Worm (Caenorhabditis elegans) whole organism, late embryonic: ENCODE data around the gene wrb-1.

Experiments used
- ceh-31 ChIP-seq: sonication (generic microtip); optimal IDR thresholded peaks from 2 replicates; lab custom pipeline; 2016; ENCODE audit warnings: missing genetic modification characterization, missing compliant biosample characterization
- elt-2 ChIP-seq: sonication (generic microtip); optimal IDR thresholded peaks from 2 replicates; lab custom pipeline; 2016; ENCODE audit warnings: missing genetic modification reagents, missing genetic modification characterization, missing compliant biosample characterization

DNA sequence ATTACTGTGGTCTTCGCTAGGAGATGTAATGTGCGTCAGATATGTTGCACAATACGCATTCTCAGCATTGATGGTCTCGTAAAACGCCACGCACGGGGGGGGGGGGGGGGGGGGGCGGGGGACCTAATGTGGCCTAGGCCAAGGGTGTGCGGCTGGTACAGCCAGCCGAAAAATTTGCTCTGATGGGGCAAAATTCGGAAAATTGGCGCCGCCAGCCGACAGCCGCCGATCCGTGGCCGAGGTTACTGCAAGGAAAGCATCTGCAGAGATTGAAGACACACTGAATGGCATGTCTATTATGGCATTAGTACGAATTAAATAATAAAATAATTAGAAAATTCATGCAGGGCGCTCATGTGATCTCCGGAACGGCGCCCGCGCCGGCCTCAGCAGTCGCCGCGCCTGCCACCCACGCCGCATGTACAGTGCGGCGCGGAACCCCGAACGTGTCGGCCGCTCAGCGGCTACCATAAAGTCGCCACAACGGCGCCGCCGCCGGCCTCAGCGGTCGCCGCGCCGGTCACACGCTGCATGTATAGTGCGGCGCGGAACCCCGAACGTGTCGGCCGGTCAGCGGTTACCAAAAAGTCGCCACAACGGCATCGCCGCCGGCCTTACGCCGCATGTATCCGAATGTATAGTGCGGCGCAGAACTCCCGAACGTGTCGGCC is 3.5 kb downstream of the wrb-1 start, which contains the start of gene Y50D4A.6:
- TF ChIP-seq ceh-31 (no peak), elt-2 (tag; lab: Kevin White, UChicago) (no peak)
